Worm (Caenorhabditis elegans): ENCODE results near the gene lys-1.

Gene lys-1

DNA sequence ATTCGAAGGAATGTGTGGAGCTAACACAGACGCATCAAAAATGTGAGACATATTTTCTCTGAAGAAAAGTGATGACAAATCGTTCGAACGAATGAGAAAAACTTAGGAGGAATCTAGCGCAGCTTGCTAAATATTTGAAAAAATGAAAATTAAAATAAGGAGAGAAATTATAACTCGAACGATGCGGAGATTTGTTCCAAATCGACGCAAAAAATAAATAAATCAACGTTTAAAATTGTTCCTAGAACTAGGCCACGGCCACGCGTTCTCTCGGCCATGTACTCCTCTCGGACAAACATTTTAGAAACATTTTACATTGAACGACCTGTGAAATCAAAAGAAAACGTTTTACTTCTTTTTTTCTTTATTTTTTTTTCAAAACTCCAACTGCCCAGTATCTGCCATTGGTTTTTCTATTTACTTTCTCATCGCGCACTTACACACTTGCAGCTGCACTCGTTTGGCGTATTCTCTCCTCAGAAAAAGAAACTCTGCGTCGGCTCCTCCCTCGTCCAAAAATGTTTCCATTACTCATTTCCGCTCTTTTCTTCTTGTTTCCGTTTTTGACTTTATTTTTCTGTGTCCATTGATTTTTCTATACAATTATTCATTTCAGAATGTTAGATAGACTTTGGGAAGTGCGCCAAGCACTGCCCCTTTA, 42.5 kb downstream of the lys-1 start, which contains the start of the genes gna-1 and B0024.13:
TSS of gene gna-1 (minus strand) at position 51 of the 661 bp plus-strand sequence.
TSS of gene B0024.13 (plus strand) at position 611 of the 661 bp plus-strand sequence.
- TF ChIP-seq hmbx-1 (tag; optimal IDR thresholded peaks at IDR 0.05) (no peak), ceh-13 (GFP tag; optimal IDR thresholded peaks at IDR 0.05) (no peak), aly-1 (tag; optimal IDR thresholded peaks at IDR 0.05) (peak; percentile 8), tbx-37 (GFP tag; conservative IDR thresholded peaks at IDR 0.05) (peak; percentile 41; the same call in 1 of the 2 replicates)

DNA sequence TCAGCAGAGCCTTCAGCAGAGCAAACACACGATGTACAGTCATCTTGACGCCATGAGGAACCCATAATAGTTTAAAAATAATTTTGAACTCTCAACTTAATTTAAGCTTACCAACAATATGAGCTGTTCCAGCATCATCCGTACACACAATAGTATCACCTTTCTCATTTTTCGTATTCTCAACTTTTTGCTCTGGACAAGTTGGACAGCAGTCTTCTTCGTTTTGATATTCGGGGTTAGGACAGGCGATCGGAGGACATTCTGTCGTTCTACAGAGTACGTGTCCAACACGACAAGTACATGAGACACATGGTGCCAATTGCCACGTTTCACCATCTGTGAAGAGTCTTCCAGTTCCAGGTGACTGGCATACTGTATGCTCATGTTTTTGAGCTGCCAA, 45.8 kb downstream of the lys-1 start:
- TF ChIP-seq hmg-4 (GFP tag; optimal IDR thresholded peaks at IDR 0.05): no peak
- no peak for TF ChIP-seq ceh-13 (GFP tag; optimal IDR thresholded peaks at IDR 0.05)
- no peak for TF ChIP-seq scrt-1 (GFP tag; IDR thresholded peaks at IDR 0.05)
- TF ChIP-seq flt-1 (GFP tag; IDR thresholded peaks at IDR 0.05): no peak
- no peak for TF ChIP-seq hmbx-1 (tag; optimal IDR thresholded peaks at IDR 0.05)
- TF ChIP-seq tbx-37 (GFP tag; conservative IDR thresholded peaks at IDR 0.05): no peak
- TF ChIP-seq pes-1 (GFP tag; IDR thresholded peaks at IDR 0.05): no peak
- no peak for TF ChIP-seq F13C5.2 (tag; optimal IDR thresholded peaks at IDR 0.05)
- no peak for TF ChIP-seq ama-1 (optimal IDR thresholded peaks at IDR 0.05)
- TF ChIP-seq hnd-1 (tag; optimal IDR thresholded peaks at IDR 0.05): no peak
- TF ChIP-seq tra-4 (tag; optimal IDR thresholded peaks at IDR 0.05): no peak
- TF ChIP-seq ceh-36 (tag; optimal IDR thresholded peaks at IDR 0.05): no peak
- no peak for TF ChIP-seq aly-1 (tag; optimal IDR thresholded peaks at IDR 0.05)
- no peak for TF ChIP-seq tbx-11 (GFP tag; IDR thresholded peaks at IDR 0.05)
- TF ChIP-seq B0310.2 (tag; optimal IDR thresholded peaks at IDR 0.05): no peak
- TF ChIP-seq sea-1 (GFP tag; conservative IDR thresholded peaks at IDR 0.05): no peak
- no peak for TF ChIP-seq ets-7 (tag; optimal IDR thresholded peaks at IDR 0.05)

DNA sequence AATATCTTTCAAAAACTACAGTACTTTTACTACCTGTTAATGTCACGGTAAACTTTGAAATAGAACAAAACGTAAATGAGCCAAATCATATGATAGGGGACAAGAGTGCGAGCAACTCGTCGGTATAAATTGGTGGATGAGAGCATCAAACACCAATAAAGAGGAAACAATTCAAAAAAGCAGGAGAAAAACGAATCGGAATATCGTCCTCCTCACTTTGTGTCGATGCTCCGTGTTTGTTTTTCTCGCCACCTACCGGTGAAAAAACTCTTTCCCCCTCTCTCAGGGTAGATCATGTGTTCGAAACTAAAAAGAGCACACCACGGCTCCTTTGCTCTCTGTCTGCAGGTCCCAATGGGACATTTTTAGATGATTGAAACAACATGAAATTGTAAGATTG, 50.4 kb downstream of the lys-1 start:
- no peak for TF ChIP-seq ceh-13 (GFP tag; optimal IDR thresholded peaks at IDR 0.05)
- no peak for TF ChIP-seq ets-7 (tag; optimal IDR thresholded peaks at IDR 0.05)
- no peak for TF ChIP-seq F13C5.2 (tag; optimal IDR thresholded peaks at IDR 0.05)
- TF ChIP-seq sea-1 (GFP tag; conservative IDR thresholded peaks at IDR 0.05): no peak
- no peak for TF ChIP-seq ama-1 (optimal IDR thresholded peaks at IDR 0.05)
- no peak for TF ChIP-seq tbx-37 (GFP tag; conservative IDR thresholded peaks at IDR 0.05)
- TF ChIP-seq B0310.2 (tag; optimal IDR thresholded peaks at IDR 0.05): no peak
- no peak for TF ChIP-seq hmg-4 (GFP tag; optimal IDR thresholded peaks at IDR 0.05)
- TF ChIP-seq tra-4 (tag; optimal IDR thresholded peaks at IDR 0.05): no peak
- TF ChIP-seq scrt-1 (GFP tag; IDR thresholded peaks at IDR 0.05): no peak

Measured in whole organism, early embryonic.